Worm (Caenorhabditis elegans) whole organism, L1 larva: ENCODE results near the gene idpp-3.

Experiments
- C04F5.9 ChIP-seq: sonication (generic microtip); optimal IDR thresholded peaks from 2 replicates; lab custom pipeline; 2016; ENCODE audit warnings: missing genetic modification characterization, missing compliant biosample characterization
- C34B4.2 ChIP-seq: sonication (generic microtip); optimal IDR thresholded peaks from 2 replicates; lab custom pipeline; 2017; ENCODE audit warnings: mild to moderate bottlenecking, missing genetic modification characterization, missing compliant biosample characterization
- Y116A8C.19 ChIP-seq: sonication (generic microtip); optimal IDR thresholded peaks from 2 replicates; lab custom pipeline; 2016; ENCODE audit warnings: missing compliant biosample characterization, missing genetic modification characterization, borderline replicate concordance
- aha-1 ChIP-seq: fragments of 150-350 bp; optimal IDR thresholded peaks from 2 replicates; lab custom pipeline; 2014; ENCODE audit warnings: missing biosample characterization, missing genetic modification characterization
- blmp-1 ChIP-seq: fragments of 150-350 bp; optimal IDR thresholded peaks from 2 replicates; lab custom pipeline; 2014; ENCODE audit warnings: missing biosample characterization, missing genetic modification characterization
- ceh-63 ChIP-seq: fragments of 200-800 bp; sonication (Bioruptor generic); optimal IDR thresholded peaks from 2 replicates; lab custom pipeline; 2018; ENCODE audit warnings: mild to moderate bottlenecking, missing genetic modification characterization, missing compliant biosample characterization
- ceh-82 ChIP-seq, 3 experiments: fragments of 150-350 bp in 1 of 3; sonication (generic microtip) in 2 of 3; optimal IDR thresholded peaks; 2 replicates each; lab custom pipeline; 2014 to 2017; ENCODE audit warnings: missing biosample characterization in 3 of 3, missing genetic modification characterization in 3 of 3
- ces-1 ChIP-seq: fragments of 150-350 bp; optimal IDR thresholded peaks from 2 replicates; lab custom pipeline; 2014; ENCODE audit warnings: missing biosample characterization, missing genetic modification reagents, missing genetic modification characterization
- dpl-1 ChIP-seq, 3 experiments: fragments of 150-350 bp in 2 of 3; sonication (generic microtip) in 1 of 3; optimal IDR thresholded peaks; 2 replicates each; lab custom pipeline; 2014 to 2017; ENCODE audit warnings: missing biosample characterization in 3 of 3, missing genetic modification characterization in 3 of 3, missing genetic modification reagents in 3 of 3
- dsc-1 ChIP-seq: sonication (generic microtip); optimal IDR thresholded peaks from 2 replicates; lab custom pipeline; 2016; ENCODE audit warnings: mild to moderate bottlenecking, missing genetic modification characterization, missing compliant biosample characterization
- efl-1 ChIP-seq, 4 experiments: fragments of 150-350 bp; optimal IDR thresholded peaks in 3 of 4; peaks in 1 of 4; 1 replicate in 1 of 4; 2 replicates in 3 of 4; lab custom pipeline; 2014; ENCODE audit warnings: missing biosample characterization in 2 of 4, missing genetic modification characterization in 2 of 4, missing genetic modification reagents in 2 of 4
- elt-2 ChIP-seq: sonication (generic microtip); optimal IDR thresholded peaks from 2 replicates; lab custom pipeline; 2016; ENCODE audit warnings: missing genetic modification characterization, mild to moderate bottlenecking, inconsistent platforms, missing compliant biosample characterization, missing genetic modification reagents
- ets-5 ChIP-seq: fragments of 200-800 bp; sonication (Bioruptor generic); IDR thresholded peaks from 2 replicates; pipeline ENCODE4 v1.3.6; 2022; ENCODE audit warnings: missing genetic modification characterization, missing compliant biosample characterization
- fkh-8 ChIP-seq: sonication (generic microtip); optimal IDR thresholded peaks from 2 replicates; lab custom pipeline; 2016; ENCODE audit warnings: mild to moderate bottlenecking, missing genetic modification characterization, missing compliant biosample characterization
- fos-1 ChIP-seq: fragments of 150-350 bp; optimal IDR thresholded peaks from 2 replicates; lab custom pipeline; 2014; ENCODE audit warnings: missing biosample characterization, missing genetic modification characterization
- hlh-4 ChIP-seq: sonication (generic microtip); optimal IDR thresholded peaks from 2 replicates; lab custom pipeline; 2016; ENCODE audit warnings: mild to moderate bottlenecking, missing genetic modification characterization, missing compliant biosample characterization
- hpl-2 ChIP-seq: fragments of 150-350 bp; optimal IDR thresholded peaks from 2 replicates; lab custom pipeline; 2014; ENCODE audit warnings: missing biosample characterization, missing genetic modification reagents, missing genetic modification characterization
- lin-14 ChIP-seq: fragments of 200-800 bp; sonication (Bioruptor generic); optimal IDR thresholded peaks from 2 replicates; lab custom pipeline; 2018; ENCODE audit warnings: mild to moderate bottlenecking, missing genetic modification characterization, moderate library complexity, missing compliant biosample characterization
- lin-15B ChIP-seq: fragments of 150-350 bp; sonication (generic microtip); optimal IDR thresholded peaks from 3 replicates; lab custom pipeline; 2014; ENCODE audit warnings: missing biosample characterization, missing genetic modification characterization
- lin-35 ChIP-seq, 2 experiments: fragments of 150-350 bp; optimal IDR thresholded peaks; 2 replicates each; lab custom pipeline; 2014; ENCODE audit warnings: missing biosample characterization in 2 of 2, missing genetic modification characterization in 2 of 2, missing genetic modification reagents in 2 of 2
- lir-3 ChIP-seq: sonication (generic microtip); optimal IDR thresholded peaks from 2 replicates; lab custom pipeline; 2016; ENCODE audit warnings: mild to moderate bottlenecking, missing genetic modification characterization, moderate library complexity, missing compliant biosample characterization; ENCODE audit not compliant: poor library complexity
- lsy-2 ChIP-seq, 2 experiments: fragments of 150-350 bp; optimal IDR thresholded peaks; 2 replicates each; lab custom pipeline; 2014; ENCODE audit warnings: missing biosample characterization in 2 of 2, missing genetic modification characterization in 2 of 2
- mdl-1 ChIP-seq, 2 experiments: fragments of 150-350 bp; optimal IDR thresholded peaks; 2 replicates each; lab custom pipeline; 2014 to 2017; ENCODE audit warnings: missing biosample characterization in 2 of 2, missing genetic modification characterization in 2 of 2, inconsistent platforms in 1 of 2
- mef-2 ChIP-seq: fragments of 150-350 bp; optimal IDR thresholded peaks from 2 replicates; lab custom pipeline; 2014; ENCODE audit warnings: missing biosample characterization, missing genetic modification characterization
- mep-1 ChIP-seq: fragments of 150-350 bp; optimal IDR thresholded peaks from 2 replicates; lab custom pipeline; 2014; ENCODE audit warnings: missing biosample characterization, missing genetic modification characterization
- nhr-12 ChIP-seq: sonication (generic microtip); optimal IDR thresholded peaks from 2 replicates; lab custom pipeline; 2017; ENCODE audit warnings: missing biosample characterization, missing genetic modification characterization
- nhr-19 ChIP-seq: fragments of 200-800 bp; sonication (Bioruptor generic); conservative IDR thresholded peaks from 2 replicates; pipeline ENCODE4 v1.3.6; 2022; ENCODE audit warnings: missing genetic modification characterization, missing compliant biosample characterization
- nhr-20 ChIP-seq: sonication (generic microtip); optimal IDR thresholded peaks from 2 replicates; lab custom pipeline; 2016; ENCODE audit warnings: mild to moderate bottlenecking, missing genetic modification characterization, missing compliant biosample characterization
- nhr-237 ChIP-seq: fragments of 150-350 bp; optimal IDR thresholded peaks from 2 replicates; lab custom pipeline; 2014; ENCODE audit warnings: missing biosample characterization, missing genetic modification characterization
- nhr-47 ChIP-seq: sonication (generic microtip); optimal IDR thresholded peaks from 2 replicates; lab custom pipeline; 2016; ENCODE audit warnings: mild to moderate bottlenecking, missing genetic modification characterization, moderate library complexity, missing compliant biosample characterization
- nhr-71 ChIP-seq: sonication (generic microtip); optimal IDR thresholded peaks from 2 replicates; lab custom pipeline; 2016; ENCODE audit warnings: mild to moderate bottlenecking, missing genetic modification characterization, moderate library complexity, missing compliant biosample characterization
- nhr-76 ChIP-seq: sonication (generic microtip); optimal IDR thresholded peaks from 2 replicates; lab custom pipeline; 2017; ENCODE audit warnings: missing biosample characterization, missing genetic modification characterization
- nhr-90 ChIP-seq: sonication (generic microtip); optimal IDR thresholded peaks from 2 replicates; lab custom pipeline; 2016; ENCODE audit warnings: mild to moderate bottlenecking, missing genetic modification characterization, missing compliant biosample characterization; ENCODE audit not compliant: poor library complexity
- pag-3 ChIP-seq: sonication (generic microtip); optimal IDR thresholded peaks from 2 replicates; lab custom pipeline; 2017; ENCODE audit warnings: missing genetic modification characterization, mild to moderate bottlenecking, missing compliant biosample characterization, antibody characterized with exemption, borderline replicate concordance; ENCODE audit not compliant: insufficient read depth
- rnt-1 ChIP-seq: sonication (generic microtip); optimal IDR thresholded peaks from 2 replicates; lab custom pipeline; 2016; ENCODE audit warnings: mild to moderate bottlenecking, missing genetic modification characterization, moderate library complexity, missing compliant biosample characterization
- skn-1 ChIP-seq: fragments of 150-350 bp; optimal IDR thresholded peaks from 2 replicates; lab custom pipeline; 2014; ENCODE audit warnings: missing biosample characterization, missing genetic modification characterization
- snpc-4 ChIP-seq: fragments of 150-350 bp; optimal IDR thresholded peaks from 2 replicates; lab custom pipeline; 2014; ENCODE audit warnings: missing biosample characterization, missing genetic modification characterization
- snu-23 ChIP-seq: sonication (generic microtip); optimal IDR thresholded peaks from 2 replicates; lab custom pipeline; 2016; ENCODE audit warnings: missing genetic modification characterization, missing compliant biosample characterization
- swsn-7 ChIP-seq: sonication (generic microtip); optimal IDR thresholded peaks from 2 replicates; lab custom pipeline; 2016; ENCODE audit warnings: missing genetic modification characterization, missing compliant biosample characterization
- tbx-2 ChIP-seq: sonication (generic microtip); optimal IDR thresholded peaks from 2 replicates; lab custom pipeline; 2016; ENCODE audit warnings: missing genetic modification characterization, missing compliant biosample characterization
- unc-130 ChIP-seq: fragments of 150-350 bp; optimal IDR thresholded peaks from 2 replicates; lab custom pipeline; 2017; ENCODE audit warnings: missing biosample characterization, missing genetic modification characterization, inconsistent platforms
- unc-98 ChIP-seq: fragments of 200-800 bp; sonication (Bioruptor generic); IDR thresholded peaks from 2 replicates; pipeline ENCODE4 v1.3.6; 2022; ENCODE audit warnings: missing genetic modification characterization, missing compliant biosample characterization
- vab-15 ChIP-seq: sonication (generic microtip); optimal IDR thresholded peaks from 2 replicates; lab custom pipeline; 2017; ENCODE audit warnings: missing genotype, mild to moderate bottlenecking, missing genetic modification characterization, missing compliant biosample characterization
- xbp-1 ChIP-seq: sonication (generic microtip); optimal IDR thresholded peaks from 2 replicates; lab custom pipeline; 2016; ENCODE audit warnings: missing genetic modification characterization, missing compliant biosample characterization
- zip-4 ChIP-seq: fragments of 200-800 bp; sonication (Bioruptor generic); optimal IDR thresholded peaks from 2 replicates; lab custom pipeline; 2018; ENCODE audit warnings: mild to moderate bottlenecking, missing genetic modification characterization, moderate library complexity, missing compliant biosample characterization

Gene idpp-3

ce11 chrX:14970221-14970801, 8.9 kb upstream of the idpp-3 start, which contains the start of the genes flwr-1 and tbc-1:
Gene flwr-1 (minus strand): TSS chrX:14970271.
Gene tbc-1 (plus strand): TSS chrX:14970751.
- TF ChIP-seq nhr-90 (tag; lab: Kevin White, UChicago) (no peak), swsn-7 (tag; lab: Kevin White, UChicago) (peak; percentile 53), C34B4.2 (tag; lab: Kevin White, UChicago) (no peak), snpc-4 (peak; percentile 18), lsy-2 (tag; optimal IDR thresholded peaks at IDR 0.05; lab: Kevin White, UChicago) (peak in 1 of 2 experiments; percentile 9), dpl-1 (GFP tag; optimal IDR thresholded peaks at IDR 0.05; lab: Kevin White, UChicago) (peak in 1 of 3 experiments; percentile 32), lin-15B (tag; lab: Kevin White, UChicago) (peak; percentile 2), pag-3 (tag; lab: Kevin White, UChicago) (no peak), xbp-1 (tag; lab: Kevin White, UChicago) (peak; percentile 41), efl-1 (optimal IDR thresholded peaks at IDR 0.05; lab: Kevin White, UChicago) (no peak), efl-1 (GFP tag; optimal IDR thresholded peaks at IDR 0.05 in 1 of 2; lab: Kevin White, UChicago) (peak in 1 of 2 experiments; percentile 59), nhr-47 (tag; lab: Kevin White, UChicago) (peak; percentile 38), nhr-12 (no peak), lin-35 (GFP tag; optimal IDR thresholded peaks at IDR 0.05; lab: Kevin White, UChicago) (peak; percentile 27 to 55), zip-4 (GFP tag; lab: Kevin White, UChicago) (no peak), elt-2 (tag; lab: Kevin White, UChicago) (no peak), mep-1 (tag; lab: Kevin White, UChicago) (no peak), tbx-2 (tag; lab: Kevin White, UChicago) (peak; percentile 16), skn-1 (tag; lab: Kevin White, UChicago) (peak; percentile 34), mdl-1 (tag; optimal IDR thresholded peaks at IDR 0.05; lab: Kevin White, UChicago) (peak in 1 of 2 experiments; percentile 38), dsc-1 (tag; lab: Kevin White, UChicago) (peak; percentile 37), lin-14 (GFP tag; lab: Kevin White, UChicago) (peak; percentile 53), nhr-19 (0 out of 2 replicates have a peak, but pooled peaks have one; percentile 31), unc-130 (tag; lab: Kevin White, UChicago) (peak; percentile 66), fos-1 (peak; percentile 30), mef-2 (tag; lab: Kevin White, UChicago) (peak; percentile 3), hpl-2 (GFP tag; lab: Kevin White, UChicago) (no peak), aha-1 (tag; lab: Kevin White, UChicago) (no peak), hlh-4 (tag; lab: Kevin White, UChicago) (no peak), rnt-1 (tag; lab: Kevin White, UChicago) (peak; percentile 29), unc-98 (GFP tag; lab: Robert Waterston, UW) (no peak), nhr-71 (peak; percentile 55), fkh-8 (tag; lab: Kevin White, UChicago) (peak; percentile 51), C04F5.9 (tag; lab: Kevin White, UChicago) (no peak), nhr-20 (tag; lab: Kevin White, UChicago) (peak; percentile 17), ceh-82 (tag; optimal IDR thresholded peaks at IDR 0.05; lab: Kevin White, UChicago) (peak in 1 of 3 experiments; percentile 62), snu-23 (GFP tag; lab: Kevin White, UChicago) (peak; percentile 49)

ce11 chrX:14969615-14970014, 8.2 kb upstream of the idpp-3 start:
- TF ChIP-seq mdl-1 (tag; optimal IDR thresholded peaks at IDR 0.05; lab: Kevin White, UChicago) = no peak
- no peak for TF ChIP-seq snpc-4
- TF ChIP-seq ets-5 (GFP tag; lab: Robert Waterston, UW) = no peak
- no peak for TF ChIP-seq hlh-4 (tag; lab: Kevin White, UChicago)
- TF ChIP-seq nhr-76 (tag; lab: Kevin White, UChicago) = no peak
- TF ChIP-seq vab-15 = no peak
- no peak for TF ChIP-seq nhr-237
- no peak for TF ChIP-seq Y116A8C.19
- no peak for TF ChIP-seq ces-1 (GFP tag; lab: Kevin White, UChicago)
- TF ChIP-seq pag-3 (tag; lab: Kevin White, UChicago) = no peak
- TF ChIP-seq ceh-63 = no peak
- TF ChIP-seq fkh-8 (tag; lab: Kevin White, UChicago) = no peak
- no peak for TF ChIP-seq nhr-19
- TF ChIP-seq lin-35 (GFP tag; optimal IDR thresholded peaks at IDR 0.05; lab: Kevin White, UChicago) = no peak
- TF ChIP-seq lsy-2 (tag; optimal IDR thresholded peaks at IDR 0.05; lab: Kevin White, UChicago) = no peak
- no peak for TF ChIP-seq zip-4 (GFP tag; lab: Kevin White, UChicago)
- TF ChIP-seq nhr-47 (tag; lab: Kevin White, UChicago) = no peak
- no peak for TF ChIP-seq lir-3 (tag; lab: Kevin White, UChicago)
- no peak for TF ChIP-seq blmp-1 (tag; lab: Kevin White, UChicago)
- TF ChIP-seq, all 84 proteins: peak for 0
